Fruit fly (Drosophila melanogaster): ENCODE data around the gene Pitslre.

- TF ChIP-seq zen (tag; optimal IDR thresholded peaks at IDR 0.05) (no peak), z (GFP tag; IDR thresholded peaks at IDR 0.05) (no peak), CG6791 (GFP tag; IDR thresholded peaks at IDR 0.05; ENCODE audit: partially characterized antibody) (peak; percentile 96), Antp (GFP tag; optimal IDR thresholded peaks at IDR 0.05) (no peak), H15 (GFP tag; IDR thresholded peaks at IDR 0.05) (no peak), CG17912 (GFP tag; optimal IDR thresholded peaks at IDR 0.05) (no peak), Eip74EF (GFP tag; optimal IDR thresholded peaks at IDR 0.05) (no peak), MBD-R2 (GFP tag; IDR thresholded peaks at IDR 0.05) (peak; percentile 57), so (GFP tag; IDR thresholded peaks at IDR 0.05) (no peak), CG14860 (GFP tag; IDR thresholded peaks at IDR 0.05; ENCODE audit: partially characterized antibody) (peak; percentile 86), Myb (GFP tag; optimal IDR thresholded peaks at IDR 0.05) (no peak), Gug (GFP tag; IDR thresholded peaks at IDR 0.05) (no peak; the same call in 3 of the 4 replicates), crc (GFP tag; optimal IDR thresholded peaks at IDR 0.05) (no peak), NK7.1 (GFP tag; optimal IDR thresholded peaks at IDR 0.05) (no peak)
These were observed 16.6 kb downstream of the Pitslre start, which contains the start of gene CG11396 for dm6 chr3L:20787835-20788380.

All from whole organism, embryonic.